Worm (Caenorhabditis elegans) whole organism, young adult: ENCODE measurements around the gene Y54G2A.12.
"Not testable (repeated sequence)": the region's sequence is repeated elsewhere in the genome, so short reads cannot be mapped to it uniquely, and the experiment has no call there.

Source experiments
- B0261.1 ChIP-seq: sonication (generic microtip); optimal IDR thresholded peaks from 2 replicates; lab custom pipeline; 2016; ENCODE audit warnings: mild to moderate bottlenecking, missing genetic modification characterization, moderate library complexity, missing compliant biosample characterization
- B0336.3 ChIP-seq: fragments of 200-800 bp; sonication (Bioruptor generic); IDR thresholded peaks from 2 replicates; pipeline ENCODE4 v1.3.6; 2022; ENCODE audit warnings: missing genetic modification characterization, missing compliant biosample characterization
- D2030.7 ChIP-seq: fragments of 200-800 bp; sonication (Bioruptor generic); IDR thresholded peaks from 2 replicates; pipeline ENCODE4 v1.3.6; 2022; ENCODE audit warnings: missing genetic modification reagents, missing genetic modification characterization, missing compliant biosample characterization
- F33H1.4 ChIP-seq: fragments of 200-800 bp; sonication (Bioruptor generic); IDR thresholded peaks from 2 replicates; pipeline ENCODE4 v1.3.6; 2022; ENCODE audit warnings: missing genetic modification reagents, missing genetic modification characterization, missing compliant biosample characterization
- F39B2.1 ChIP-seq: fragments of 200-800 bp; sonication (Bioruptor generic); IDR thresholded peaks from 2 replicates; pipeline ENCODE4 v1.3.6; 2022; ENCODE audit warnings: missing genetic modification reagents, missing genetic modification characterization, missing compliant biosample characterization
- F57A8.1 ChIP-seq: fragments of 200-800 bp; sonication (Bioruptor generic); optimal IDR thresholded peaks from 2 replicates; lab custom pipeline; 2018; ENCODE audit warnings: mild to moderate bottlenecking, missing genetic modification characterization, moderate library complexity, missing compliant biosample characterization
- K11D2.4 ChIP-seq: fragments of 200-800 bp; sonication (Bioruptor generic); IDR thresholded peaks from 2 replicates; pipeline ENCODE4 v1.3.6; 2022; ENCODE audit warnings: missing genetic modification reagents, missing genetic modification characterization, missing compliant biosample characterization
- T07F8.4 ChIP-seq: sonication (generic microtip); optimal IDR thresholded peaks from 2 replicates; lab custom pipeline; 2016; ENCODE audit warnings: mild to moderate bottlenecking, missing genetic modification characterization, moderate library complexity, missing compliant biosample characterization
- aptf-3 ChIP-seq: fragments of 200-800 bp; sonication (Bioruptor generic); IDR thresholded peaks from 2 replicates; pipeline ENCODE4 v1.3.6; 2022; ENCODE audit warnings: missing genetic modification characterization, missing compliant biosample characterization
- attf-6 ChIP-seq: fragments of 200-800 bp; sonication (Bioruptor generic); IDR thresholded peaks from 2 replicates; pipeline ENCODE4 v1.3.6; 2022; ENCODE audit warnings: missing genetic modification reagents, missing genetic modification characterization, missing compliant biosample characterization
- cebp-1 ChIP-seq, 2 experiments: fragments of 200-800 bp in 1 of 2; sonication (Bioruptor generic) in 1 of 2; sonication (generic microtip) in 1 of 2; IDR thresholded peaks in 1 of 2; optimal IDR thresholded peaks in 1 of 2; 2 replicates each; pipeline versions ENCODE4 v1.3.6 to Lab custom; 2017 to 2022; ENCODE audit warnings: missing compliant biosample characterization in 2 of 2, missing genetic modification characterization in 2 of 2, mild to moderate bottlenecking in 1 of 2, missing genetic modification reagents in 1 of 2, moderate library complexity in 1 of 2
- ceh-100 ChIP-seq: fragments of 200-800 bp; sonication (Bioruptor generic); IDR thresholded peaks from 2 replicates; pipeline ENCODE4 v1.3.6; 2022; ENCODE audit warnings: missing genetic modification reagents, missing genetic modification characterization, missing compliant biosample characterization
- ceh-40 ChIP-seq: fragments of 200-800 bp; sonication (Bioruptor generic); IDR thresholded peaks from 2 replicates; pipeline ENCODE4 v1.3.6; 2022; ENCODE audit warnings: missing genetic modification characterization, missing compliant biosample characterization
- ceh-58 ChIP-seq: fragments of 200-800 bp; sonication (Bioruptor generic); IDR thresholded peaks from 2 replicates; pipeline ENCODE4 v1.3.6; 2022; ENCODE audit warnings: missing genetic modification characterization, missing compliant biosample characterization
- chd-7 ChIP-seq: sonication (generic microtip); optimal IDR thresholded peaks from 2 replicates; lab custom pipeline; 2016; ENCODE audit warnings: mild to moderate bottlenecking, missing genetic modification characterization, moderate library complexity, missing compliant biosample characterization
- dox-1 ChIP-seq: fragments of 200-800 bp; sonication (Bioruptor generic); IDR thresholded peaks from 2 replicates; pipeline ENCODE4 v1.3.6; 2022; ENCODE audit warnings: missing genetic modification reagents, missing genetic modification characterization, missing compliant biosample characterization
- dpff-1 ChIP-seq: sonication (generic microtip); optimal IDR thresholded peaks from 2 replicates; lab custom pipeline; 2017; ENCODE audit warnings: mild to moderate bottlenecking, missing genetic modification characterization, missing compliant biosample characterization
- ekl-4 ChIP-seq: fragments of 200-800 bp; sonication (Bioruptor generic); IDR thresholded peaks from 2 replicates; pipeline ENCODE4 v1.3.6; 2022; ENCODE audit warnings: missing genetic modification reagents, missing genetic modification characterization, missing compliant biosample characterization
- him-1 ChIP-seq: sonication (generic microtip); optimal IDR thresholded peaks from 2 replicates; lab custom pipeline; 2016; ENCODE audit warnings: missing genotype, missing genetic modification reagents, missing genetic modification characterization, missing compliant biosample characterization
- hlh-12 ChIP-seq: sonication (generic microtip); optimal IDR thresholded peaks from 2 replicates; lab custom pipeline; 2016; ENCODE audit warnings: missing genetic modification characterization, missing compliant biosample characterization
- hmg-1.2 ChIP-seq: fragments of 200-800 bp; sonication (Bioruptor generic); IDR thresholded peaks from 2 replicates; pipeline ENCODE4 v1.3.6; 2022; ENCODE audit warnings: missing genetic modification reagents, missing genetic modification characterization, missing compliant biosample characterization
- lag-1 ChIP-seq: fragments of 200-800 bp; sonication (Bioruptor generic); IDR thresholded peaks from 2 replicates; pipeline ENCODE4 v1.3.6; 2022; ENCODE audit warnings: missing genetic modification reagents, missing genetic modification characterization, missing compliant biosample characterization
- let-526 ChIP-seq: fragments of 200-800 bp; sonication (Bioruptor generic); IDR thresholded peaks from 2 replicates; pipeline ENCODE4 v1.3.6; 2022; ENCODE audit warnings: missing genetic modification reagents, missing genetic modification characterization, missing compliant biosample characterization
- let-607 ChIP-seq, 2 experiments: fragments of 200-800 bp in 1 of 2; sonication (Bioruptor generic) in 1 of 2; sonication (generic microtip) in 1 of 2; optimal IDR thresholded peaks; 2 replicates each; lab custom pipeline; 2016 to 2018; ENCODE audit warnings: mild to moderate bottlenecking in 2 of 2, missing compliant biosample characterization in 2 of 2, missing genetic modification characterization in 2 of 2, moderate library complexity in 2 of 2, missing genotype in 1 of 2
- lin-26 ChIP-seq: fragments of 200-800 bp; sonication (Bioruptor generic); IDR thresholded peaks from 2 replicates; pipeline ENCODE4 v1.3.6; 2022; ENCODE audit warnings: missing genetic modification reagents, missing genetic modification characterization, missing compliant biosample characterization
- madf-8 ChIP-seq: fragments of 200-800 bp; sonication (Bioruptor generic); conservative IDR thresholded peaks from 2 replicates; pipeline ENCODE4 v1.3.6; 2022; ENCODE audit warnings: missing genetic modification reagents, missing genetic modification characterization, missing compliant biosample characterization
- mes-4 ChIP-seq: sonication (generic microtip); optimal IDR thresholded peaks from 2 replicates; lab custom pipeline; 2016; ENCODE audit warnings: missing genotype, missing genetic modification characterization, missing compliant biosample characterization
- mxl-1 ChIP-seq: sonication (generic microtip); optimal IDR thresholded peaks from 2 replicates; lab custom pipeline; 2016; ENCODE audit warnings: missing genetic modification characterization, missing compliant biosample characterization
- nhr-120 ChIP-seq: fragments of 200-800 bp; sonication (Bioruptor generic); IDR thresholded peaks from 2 replicates; pipeline ENCODE4 v1.3.6; 2022; ENCODE audit warnings: missing genetic modification characterization, missing compliant biosample characterization
- nhr-90 ChIP-seq: sonication (generic microtip); optimal IDR thresholded peaks from 2 replicates; lab custom pipeline; 2016; ENCODE audit warnings: missing genotype, mild to moderate bottlenecking, missing genetic modification characterization, missing compliant biosample characterization
- pbrm-1 ChIP-seq: fragments of 200-800 bp; sonication (Bioruptor generic); IDR thresholded peaks from 2 replicates; pipeline ENCODE4 v1.3.6; 2022; ENCODE audit warnings: missing genetic modification reagents, missing genetic modification characterization, missing compliant biosample characterization
- rcor-1 ChIP-seq: fragments of 200-800 bp; sonication (Bioruptor generic); IDR thresholded peaks from 2 replicates; pipeline ENCODE4 v1.3.6; 2022; ENCODE audit warnings: missing genetic modification reagents, missing genetic modification characterization, missing compliant biosample characterization
- rpc-1 ChIP-seq, 2 experiments: fragments of 150-350 bp in 1 of 2; sonication (generic microtip) in 1 of 2; optimal IDR thresholded peaks; 2 replicates each; lab custom pipeline; 2014 to 2018; ENCODE audit warnings: missing biosample characterization in 1 of 2, missing genetic modification characterization in 1 of 2, missing genetic modification reagents in 1 of 2, missing genotype in 1 of 2
- tbp1 ChIP-seq: fragments of 200-800 bp; sonication (Bioruptor generic); optimal IDR thresholded peaks from 2 replicates; lab custom pipeline; 2018; ENCODE audit warnings: mild to moderate bottlenecking, missing genetic modification characterization, missing compliant biosample characterization
- ztf-28 ChIP-seq: fragments of 200-800 bp; sonication (Bioruptor generic); IDR thresholded peaks from 2 replicates; pipeline ENCODE4 v1.3.6; 2022; ENCODE audit warnings: missing genetic modification reagents, missing genetic modification characterization, missing compliant biosample characterization

The Y54G2A.12 gene

ce11 chrIV:2740035-2740434 lies 42.6 kb downstream of the Y54G2A.12 start (continued):
- peak; percentile 59 for TF ChIP-seq ceh-100 (GFP tag; lab: Robert Waterston, UW)
- TF ChIP-seq lin-26 (GFP tag; lab: Robert Waterston, UW) = peak; percentile 97
- TF ChIP-seq rpc-1 (optimal IDR thresholded peaks at IDR 0.05; lab: Kevin White, UChicago) = peak; percentile 13
- peak; percentile 14 for TF ChIP-seq rpc-1 (tag; optimal IDR thresholded peaks at IDR 0.05; lab: Kevin White, UChicago)
- peak; percentile 66 for TF ChIP-seq B0261.1 (tag; lab: Kevin White, UChicago)
- TF ChIP-seq ekl-4 = peak; percentile 60; the same call in 1 of the 2 replicates
- peak; percentile 42; the same call in 1 of the 2 replicates for TF ChIP-seq rcor-1 (GFP tag; lab: Robert Waterston, UW)
- TF ChIP-seq D2030.7 = peak; percentile 52; the same call in 1 of the 2 replicates
- 0 out of 2 replicates have a peak, but pooled peaks have one; percentile 22 for TF ChIP-seq K11D2.4 (GFP tag; lab: Robert Waterston, UW)
- 0 out of 2 replicates have a peak, but pooled peaks have one; percentile 75 for TF ChIP-seq nhr-120
- TF ChIP-seq attf-6 (GFP tag; lab: Robert Waterston, UW) = peak; percentile 65; the same call in 1 of the 2 replicates
- TF ChIP-seq ztf-28 (GFP tag; lab: Robert Waterston, UW) = peak; percentile 72
- peak; percentile 82 for TF ChIP-seq dox-1 (GFP tag; lab: Robert Waterston, UW)
- peak; percentile 79 for TF ChIP-seq hmg-1.2 (GFP tag; lab: Robert Waterston, UW)
- TF ChIP-seq let-526 (GFP tag; lab: Robert Waterston, UW) = 0 out of 2 replicates have a peak, but pooled peaks have one; percentile 51
- TF ChIP-seq aptf-3 (GFP tag; lab: Robert Waterston, UW) = peak; percentile 84; the same call in 1 of the 2 replicates
- TF ChIP-seq cebp-1 (GFP tag; IDR thresholded peaks at IDR 0.05; lab: Robert Waterston, UW) = 0 out of 2 replicates have a peak, but pooled peaks have one; percentile 14
- TF ChIP-seq cebp-1 (tag; optimal IDR thresholded peaks at IDR 0.05; lab: Kevin White, UChicago) = not testable (repeated sequence)
- peak; percentile 71 for TF ChIP-seq pbrm-1 (GFP tag; lab: Robert Waterston, UW)
- 0 out of 2 replicates have a peak, but pooled peaks have one; percentile 53 for TF ChIP-seq ceh-58

- no peak for TF ChIP-seq F33H1.4 (GFP tag; lab: Robert Waterston, UW)
- no peak for TF ChIP-seq him-1 (tag; lab: Kevin White, UChicago)
- 0 out of 2 replicates have a peak, but pooled peaks have one; percentile 24 for TF ChIP-seq lin-26 (GFP tag; lab: Robert Waterston, UW)
- TF ChIP-seq B0336.3 (GFP tag; lab: Robert Waterston, UW) = no peak
- TF ChIP-seq chd-7 (tag; lab: Kevin White, UChicago) = no peak
- 0 out of 2 replicates have a peak, but pooled peaks have one; percentile 37 for TF ChIP-seq D2030.7
- TF ChIP-seq dpff-1 (tag; lab: Kevin White, UChicago) = no peak
- peak; percentile 43 for TF ChIP-seq B0261.1 (tag; lab: Kevin White, UChicago)
- TF ChIP-seq mes-4 (tag; lab: Kevin White, UChicago) = no peak
- no peak for TF ChIP-seq let-607 (tag; optimal IDR thresholded peaks at IDR 0.05; lab: Kevin White, UChicago)
- no peak for TF ChIP-seq nhr-90
- no peak for TF ChIP-seq ztf-28 (GFP tag; lab: Robert Waterston, UW)
- TF ChIP-seq tbp1 (GFP tag; lab: Kevin White, UChicago) = peak; percentile 79
- TF ChIP-seq hlh-12 (tag; lab: Kevin White, UChicago) = no peak
- no peak for TF ChIP-seq dox-1 (GFP tag; lab: Robert Waterston, UW)
- peak; percentile 18 for TF ChIP-seq rpc-1 (optimal IDR thresholded peaks at IDR 0.05; lab: Kevin White, UChicago)
- peak; percentile 54 for TF ChIP-seq rpc-1 (tag; optimal IDR thresholded peaks at IDR 0.05; lab: Kevin White, UChicago)
- no peak for TF ChIP-seq mxl-1 (tag; lab: Kevin White, UChicago)
- no peak for TF ChIP-seq ekl-4
Observed at ce11 chrIV:2738466-2738865, 44.2 kb downstream of the Y54G2A.12 start.

- TF ChIP-seq T07F8.4 (tag; lab: Kevin White, UChicago) (no peak), F39B2.1 (GFP tag; lab: Robert Waterston, UW) (no peak), dpff-1 (tag; lab: Kevin White, UChicago) (no peak), ceh-40 (GFP tag; lab: Robert Waterston, UW) (no peak), F57A8.1 (no peak), madf-8 (GFP tag; lab: Robert Waterston, UW) (no peak), lag-1 (GFP tag; lab: Robert Waterston, UW) (no peak)
Observed at ce11 chrIV:2736575-2736974, 46.1 kb downstream of the Y54G2A.12 start.
